Worm (Caenorhabditis elegans): ENCODE data around the gene cpt-2.
A peak's percentile ranks its signal among the peaks of the same experiment; 100 is the strongest.
"Not testable (repeated sequence)": the region's sequence is repeated elsewhere in the genome, so short reads cannot be mapped to it uniquely, and the experiment has no call there.

ce11 chrIV:11179123-11179740 lies at the start of gene cpt-2:
- TF ChIP-seq mep-1 (tag; optimal IDR thresholded peaks at IDR 0.05) (peak; percentile 91), mab-9 (GFP tag; IDR thresholded peaks at IDR 0.05) (peak; percentile 89), unc-98 (GFP tag; IDR thresholded peaks at IDR 0.05) (peak; percentile 76), skn-1 (tag; optimal IDR thresholded peaks at IDR 0.05) (peak; percentile 76), nhr-77 (tag; optimal IDR thresholded peaks at IDR 0.05) (peak; percentile 66)
- TF ChIP-seq egl-27 (tag; optimal IDR thresholded peaks at IDR 0.05): not testable (repeated sequence)
